Fruit fly (Drosophila melanogaster) whole organism, embryonic: ENCODE data around the gene CG13898.

ENCODE experiments used
- Antp ChIP-seq: fragments of 200-800 bp; sonication (Bioruptor generic); optimal IDR thresholded peaks from 3 replicates; lab custom pipeline; 2016; ENCODE audit warnings: missing biosample characterization, missing genetic modification characterization
- Atf3 ChIP-seq: fragments of 200-800 bp; sonication (Bioruptor generic); optimal IDR thresholded peaks from 3 replicates; lab custom pipeline; 2016; ENCODE audit warnings: missing biosample characterization, missing genetic modification characterization
- CG10959 ChIP-seq: fragments of 200-800 bp; sonication (Bioruptor generic); IDR thresholded peaks from 2 replicates; pipeline ENCODE4 v1.3.6; 2022; ENCODE audit warnings: missing biosample characterization, missing genetic modification characterization
- CG11247 ChIP-seq: fragments of 200-800 bp; sonication (Bioruptor generic); IDR thresholded peaks from 2 replicates; pipeline ENCODE4 v1.3.6; 2022; ENCODE audit warnings: missing biosample characterization, missing genetic modification characterization
- CG11696 ChIP-seq: fragments of 200-800 bp; sonication (Bioruptor generic); IDR thresholded peaks from 2 replicates; pipeline ENCODE4 v1.3.6; 2022; ENCODE audit warnings: missing biosample characterization, missing genetic modification characterization
- CG15073 ChIP-seq: fragments of 200-800 bp; sonication (Bioruptor generic); optimal IDR thresholded peaks from 2 replicates; lab custom pipeline; 2016; ENCODE audit warnings: missing biosample characterization, missing genetic modification characterization
- CG15514 ChIP-seq: fragments of 200-800 bp; sonication (Bioruptor generic); optimal IDR thresholded peaks from 3 replicates; lab custom pipeline; 2017; ENCODE audit warnings: missing biosample characterization, missing genetic modification characterization, mild to moderate bottlenecking, moderate library complexity, missing genetic modification reagents
- CG17802 ChIP-seq: fragments of 200-800 bp; sonication (Bioruptor generic); optimal IDR thresholded peaks from 2 replicates; lab custom pipeline; 2018; ENCODE audit warnings: missing biosample characterization, mild to moderate bottlenecking, missing genetic modification characterization, moderate library complexity
- CG17829 ChIP-seq: fragments of 200-800 bp; optimal IDR thresholded peaks from 2 replicates; lab custom pipeline; 2019; ENCODE audit warnings: missing biosample characterization, mild to moderate bottlenecking, missing genetic modification characterization, moderate library complexity
- CG2712 ChIP-seq: fragments of 200-800 bp; optimal IDR thresholded peaks from 3 replicates; lab custom pipeline; 2019; ENCODE audit warnings: missing biosample characterization, mild to moderate bottlenecking, missing genetic modification characterization, moderate library complexity
- CG31365 ChIP-seq: fragments of 200-800 bp; sonication (Bioruptor generic); optimal IDR thresholded peaks from 2 replicates; lab custom pipeline; 2018; ENCODE audit warnings: missing biosample characterization, mild to moderate bottlenecking, missing genetic modification characterization
- CG3995 ChIP-seq: fragments of 200-800 bp; sonication (Bioruptor generic); optimal IDR thresholded peaks from 3 replicates; lab custom pipeline; 2016; ENCODE audit warnings: missing biosample characterization, missing genetic modification characterization
- CG5245 ChIP-seq: fragments of 200-800 bp; sonication (Bioruptor generic); optimal IDR thresholded peaks from 3 replicates; lab custom pipeline; 2016; ENCODE audit warnings: missing biosample characterization, missing genetic modification characterization
- CG5953 ChIP-seq: fragments of 200-800 bp; sonication (Bioruptor generic); IDR thresholded peaks from 2 replicates; pipeline ENCODE4 v1.3.6; 2022; ENCODE audit warnings: missing biosample characterization, missing genetic modification characterization
- CG6791 ChIP-seq: fragments of 200-800 bp; sonication (Bioruptor generic); IDR thresholded peaks from 3 replicates; pipeline ENCODE4 v1.3.6; 2022; ENCODE audit warnings: missing biosample characterization, missing genetic modification characterization; ENCODE audit not compliant: partially characterized antibody
- CG7745 ChIP-seq: fragments of 200-800 bp; sonication (Bioruptor generic); optimal IDR thresholded peaks from 2 replicates; lab custom pipeline; 2018; ENCODE audit warnings: missing biosample characterization, mild to moderate bottlenecking, missing genetic modification characterization, moderate library complexity
- CG8089 ChIP-seq: fragments of 200-800 bp; sonication (Bioruptor generic); optimal IDR thresholded peaks from 3 replicates; lab custom pipeline; 2016; ENCODE audit warnings: missing biosample characterization, missing genetic modification characterization
- CG8478 ChIP-seq: fragments of >200 bp; optimal IDR thresholded peaks from 2 replicates; lab custom pipeline; 2018
- CG9609 ChIP-seq: fragments of 200-800 bp; sonication (Bioruptor generic); optimal IDR thresholded peaks from 3 replicates; lab custom pipeline; 2016; ENCODE audit warnings: missing biosample characterization, missing genetic modification characterization
- CG9876 ChIP-seq: fragments of 200-800 bp; sonication (Bioruptor generic); optimal IDR thresholded peaks from 2 replicates; lab custom pipeline; 2016; ENCODE audit warnings: missing biosample characterization, missing genetic modification characterization
- GATAe ChIP-seq: fragments of 200-800 bp; sonication (Bioruptor generic); conservative IDR thresholded peaks from 2 replicates; pipeline ENCODE4 v1.3.6; 2022; ENCODE audit warnings: missing biosample characterization, missing genetic modification characterization
- Hmr ChIP-seq: fragments of 200-800 bp; sonication (Bioruptor generic); optimal IDR thresholded peaks from 3 replicates; lab custom pipeline; 2017; ENCODE audit warnings: mild to moderate bottlenecking, missing biosample characterization, missing genetic modification reagents, missing genetic modification characterization
- Hr3 ChIP-seq: fragments of 200-800 bp; sonication (Bioruptor generic); optimal IDR thresholded peaks from 3 replicates; lab custom pipeline; 2016; ENCODE audit warnings: missing biosample characterization, missing genetic modification characterization
- Kr ChIP-seq: fragments of 200-800 bp; sonication (Bioruptor generic); optimal IDR thresholded peaks from 2 replicates; lab custom pipeline; 2017; ENCODE audit warnings: missing biosample characterization, mild to moderate bottlenecking, missing genetic modification characterization
- Pdp1 ChIP-seq, 2 experiments: fragments of 200-800 bp; sonication (Bioruptor generic); optimal IDR thresholded peaks; 3 replicates each; lab custom pipeline; 2016; ENCODE audit warnings: missing biosample characterization in 2 of 2, missing genetic modification characterization in 2 of 2, mild to moderate bottlenecking in 1 of 2, moderate library complexity in 1 of 2
- Scr ChIP-seq: fragments of 200-800 bp; sonication (Bioruptor generic); IDR thresholded peaks from 2 replicates; pipeline ENCODE4 v1.3.6; 2022; ENCODE audit warnings: missing biosample characterization, missing genetic modification characterization; ENCODE audit not compliant: partially characterized antibody
- Six4 ChIP-seq: fragments of 200-800 bp; sonication (Bioruptor generic); optimal IDR thresholded peaks from 2 replicates; lab custom pipeline; 2016; ENCODE audit warnings: missing biosample characterization, missing genetic modification characterization
- bigmax ChIP-seq: fragments of 200-800 bp; sonication (Bioruptor generic); optimal IDR thresholded peaks from 2 replicates; lab custom pipeline; 2018; ENCODE audit warnings: missing biosample characterization, mild to moderate bottlenecking, missing genetic modification characterization
- br ChIP-seq: fragments of >200 bp; optimal IDR thresholded peaks from 2 replicates; lab custom pipeline; 2017
- cwo ChIP-seq: fragments of 200-800 bp; sonication (Bioruptor generic); optimal IDR thresholded peaks from 3 replicates; lab custom pipeline; 2017; ENCODE audit warnings: missing biosample characterization, missing genetic modification characterization, mild to moderate bottlenecking, moderate library complexity, missing genetic modification reagents
- da ChIP-seq: fragments of 200-800 bp; sonication (Bioruptor generic); optimal IDR thresholded peaks from 2 replicates; lab custom pipeline; 2016; ENCODE audit warnings: missing biosample characterization, missing genetic modification characterization
- disco-r ChIP-seq: fragments of 200-800 bp; sonication (Bioruptor generic); optimal IDR thresholded peaks from 2 replicates; lab custom pipeline; 2016; ENCODE audit warnings: missing biosample characterization, missing genetic modification characterization
- dmrt99B ChIP-seq: fragments of 200-800 bp; sonication (Bioruptor generic); optimal IDR thresholded peaks from 2 replicates; lab custom pipeline; 2018; ENCODE audit warnings: missing biosample characterization, mild to moderate bottlenecking, missing genetic modification characterization, moderate library complexity
- gcm ChIP-seq: fragments of 200-800 bp; sonication (Bioruptor generic); optimal IDR thresholded peaks from 2 replicates; lab custom pipeline; 2019; ENCODE audit warnings: missing biosample characterization, mild to moderate bottlenecking, missing genetic modification characterization, moderate library complexity
- hb ChIP-seq: fragments of 200-800 bp; sonication (Bioruptor generic); IDR thresholded peaks from 3 replicates; pipeline ENCODE4 v1.3.6; 2022; ENCODE audit warnings: missing biosample characterization, missing genetic modification characterization; ENCODE audit not compliant: partially characterized antibody
- ind ChIP-seq: fragments of 200-800 bp; sonication (Bioruptor generic); optimal IDR thresholded peaks from 3 replicates; lab custom pipeline; 2016; ENCODE audit warnings: missing biosample characterization, missing genetic modification characterization
- pzg ChIP-seq: fragments of 200-800 bp; sonication (Bioruptor generic); optimal IDR thresholded peaks from 3 replicates; lab custom pipeline; 2018; ENCODE audit warnings: missing biosample characterization, mild to moderate bottlenecking, missing genetic modification characterization, moderate library complexity
- ranshi ChIP-seq: fragments of 200-800 bp; sonication (Bioruptor generic); IDR thresholded peaks from 2 replicates; pipeline ENCODE4 v1.3.6; 2022; ENCODE audit warnings: missing biosample characterization, missing genetic modification characterization
- seq ChIP-seq: fragments of 200-800 bp; sonication (Bioruptor generic); IDR thresholded peaks from 2 replicates; pipeline ENCODE4 v1.3.6; 2022; ENCODE audit warnings: missing biosample characterization, missing genetic modification characterization
- sob ChIP-seq: fragments of 200-800 bp; sonication (Bioruptor generic); IDR thresholded peaks from 2 replicates; pipeline ENCODE4 v1.3.6; 2022; ENCODE audit warnings: missing biosample characterization, missing genetic modification characterization
- tll ChIP-seq, 2 experiments: fragments of 200-800 bp in 1 of 2; fragments of >200 bp in 1 of 2; sonication (Bioruptor generic) in 1 of 2; optimal IDR thresholded peaks; 2 replicates each; lab custom pipeline; 2017 to 2019; ENCODE audit warnings: missing biosample characterization in 2 of 2, missing genetic modification characterization in 2 of 2, mild to moderate bottlenecking in 1 of 2, moderate library complexity in 1 of 2
- tup ChIP-seq: fragments of 200-800 bp; sonication (Bioruptor generic); optimal IDR thresholded peaks from 2 replicates; lab custom pipeline; 2016; ENCODE audit warnings: missing biosample characterization, mild to moderate bottlenecking, missing genetic modification characterization, moderate library complexity
- unpg ChIP-seq: fragments of 200-800 bp; sonication (Bioruptor generic); optimal IDR thresholded peaks from 3 replicates; lab custom pipeline; 2018; ENCODE audit warnings: missing biosample characterization, mild to moderate bottlenecking, missing genetic modification characterization, moderate library complexity
- vvl ChIP-seq: fragments of 200-800 bp; sonication (Bioruptor generic); IDR thresholded peaks from 2 replicates; pipeline ENCODE4 v1.3.6; 2022; ENCODE audit warnings: missing biosample characterization, missing genetic modification characterization

Gene CG13898

dm6 chr3L:782521-782920 is 21.3 kb downstream of the CG13898 start (continued):
- TF ChIP-seq CG5245 (GFP tag; lab: Kevin White, UChicago) (no peak), bigmax (GFP tag; lab: Kevin White, UChicago) (no peak), CG17829 (tag; lab: Kevin White, UChicago) (no peak), Atf3 (GFP tag; lab: Kevin White, UChicago) (no peak), unpg (GFP tag; lab: Kevin White, UChicago) (no peak), hb (GFP tag; lab: Robert Waterston, UW) (no peak), seq (GFP tag; lab: Robert Waterston, UW) (no peak), CG8478 (lab: Kevin White, UChicago) (no peak), Scr (GFP tag; lab: Robert Waterston, UW) (no peak), tll (GFP tag; optimal IDR thresholded peaks at IDR 0.05; lab: Kevin White, UChicago) (peak in 1 of 2 experiments; percentile 42), Pdp1 (GFP tag; optimal IDR thresholded peaks at IDR 0.05; lab: Kevin White, UChicago) (peak in 1 of 2 experiments; percentile 69), gcm (GFP tag; lab: Kevin White, UChicago) (no peak), Antp (GFP tag; lab: Kevin White, UChicago) (no peak), tup (no peak), CG5953 (GFP tag; lab: Robert Waterston, UW) (0 out of 2 replicates have a peak, but pooled peaks have one; percentile 10), CG8089 (no peak), da (GFP tag; lab: Kevin White, UChicago) (no peak), CG2712 (tag; lab: Kevin White, UChicago) (no peak), pzg (GFP tag; lab: Kevin White, UChicago) (no peak), GATAe (no peak), CG9609 (GFP tag; lab: Kevin White, UChicago) (no peak), sob (GFP tag; lab: Robert Waterston, UW) (no peak), CG7745 (tag; lab: Kevin White, UChicago) (no peak), CG11247 (GFP tag; lab: Robert Waterston, UW) (no peak), vvl (GFP tag; lab: Robert Waterston, UW) (peak; percentile 38; the same call in 1 of the 2 replicates), Hmr (GFP tag; lab: Kevin White, UChicago) (peak; percentile 22), CG10959 (GFP tag; lab: Robert Waterston, UW) (no peak), CG15514 (GFP tag; lab: Kevin White, UChicago) (no peak), ind (GFP tag; lab: Kevin White, UChicago) (no peak), ranshi (GFP tag; lab: Robert Waterston, UW) (no peak), Six4 (GFP tag; lab: Kevin White, UChicago) (no peak), CG31365 (tag; lab: Kevin White, UChicago) (no peak), disco-r (GFP tag; lab: Kevin White, UChicago) (no peak), CG9876 (no peak), CG15073 (no peak), CG3995 (GFP tag; lab: Kevin White, UChicago) (no peak), CG11696 (GFP tag; lab: Robert Waterston, UW) (no peak), dmrt99B (tag; lab: Kevin White, UChicago) (no peak), cwo (GFP tag; lab: Kevin White, UChicago) (no peak), CG6791 (GFP tag; lab: Robert Waterston, UW) (no peak), Hr3 (no peak), br (lab: Kevin White, UChicago) (no peak), CG17802 (tag; lab: Kevin White, UChicago) (no peak), Kr (GFP tag; lab: Kevin White, UChicago) (peak; percentile 64)
